Worm (Caenorhabditis elegans) whole organism, L2 larva: ENCODE results near the gene K02E11.6.

Source experiments
- aly-2 ChIP-seq: fragments of 150-350 bp; optimal IDR thresholded peaks from 2 replicates; lab custom pipeline; 2014; ENCODE audit warnings: missing biosample characterization, missing genetic modification characterization
- ztf-11 ChIP-seq: sonication (generic microtip); optimal IDR thresholded peaks from 2 replicates; lab custom pipeline; 2017; ENCODE audit warnings: missing biosample characterization, missing genetic modification characterization

DNA sequence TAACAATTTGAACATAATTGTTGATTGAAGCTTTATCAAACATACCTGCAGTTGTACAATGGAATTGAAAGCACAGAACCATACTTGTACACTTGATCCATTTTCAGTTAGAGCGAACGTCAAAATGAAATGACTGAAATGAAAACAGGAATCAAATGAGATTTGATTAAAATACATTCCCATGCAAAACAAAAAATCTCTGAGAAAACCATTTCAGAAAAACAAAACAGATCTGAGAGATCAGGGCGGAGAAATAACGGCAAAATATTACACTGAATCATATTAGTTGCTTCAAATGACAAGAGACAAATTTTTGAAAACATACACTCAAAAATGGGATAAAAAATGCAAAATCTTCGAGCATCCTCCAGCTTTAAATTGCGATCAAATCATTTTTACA lies 31.2 kb downstream of the K02E11.6 start, which contains the start of gene srt-33:
- TF ChIP-seq ztf-11 (tag; lab: Kevin White, UChicago) = no peak
- no peak for TF ChIP-seq aly-2 (tag; lab: Kevin White, UChicago)
